Worm (Caenorhabditis elegans): ENCODE data around the gene C27D9.2.
A peak's percentile ranks its signal among the peaks of the same experiment; 100 is the strongest.

Gene C27D9.2

ce11 chrII:4791272-4791671, 34.6 kb upstream of the C27D9.2 start, which contains the start of gene F26G1.1 (continued):
- no peak for TF ChIP-seq lsy-27 (tag; optimal IDR thresholded peaks at IDR 0.05; ENCODE audit: borderline replicate concordance, insufficient read depth)
- peak; percentile 1 for TF ChIP-seq him-1 (tag; optimal IDR thresholded peaks at IDR 0.05)
- TF ChIP-seq ZK185.1 (tag; optimal IDR thresholded peaks at IDR 0.05; ENCODE audit: poor library complexity, severe bottlenecking): peak; percentile 84
- TF ChIP-seq Y79H2A.3 (GFP tag; conservative IDR thresholded peaks at IDR 0.05): no peak
- TF ChIP-seq K11D2.4 (GFP tag; IDR thresholded peaks at IDR 0.05): peak; percentile 62
- TF ChIP-seq madf-10 (tag; optimal IDR thresholded peaks at IDR 0.05): peak; percentile 24
- peak; percentile 42 for TF ChIP-seq dpl-1 (GFP tag; optimal IDR thresholded peaks at IDR 0.05)
- peak; percentile 59 for TF ChIP-seq efl-1 (GFP tag; optimal IDR thresholded peaks at IDR 0.05)
- TF ChIP-seq nhr-90 (tag; optimal IDR thresholded peaks at IDR 0.05): no peak
- TF ChIP-seq nhr-120 (GFP tag; IDR thresholded peaks at IDR 0.05): no peak
- no peak for TF ChIP-seq pbrm-1 (GFP tag; IDR thresholded peaks at IDR 0.05)
- TF ChIP-seq unc-130 (GFP tag; optimal IDR thresholded peaks at IDR 0.05): peak; percentile 81
- no peak for TF ChIP-seq tbx-9 (tag; optimal IDR thresholded peaks at IDR 0.05; ENCODE audit: borderline replicate concordance)
- no peak for TF ChIP-seq T26A5.8 (tag; optimal IDR thresholded peaks at IDR 0.05)
- peak; percentile 57; the same call in 1 of the 2 replicates for TF ChIP-seq lir-1 (GFP tag; conservative IDR thresholded peaks at IDR 0.05)

ce11 chrII:4790687-4791086, 34.0 kb upstream of the C27D9.2 start:
- TF ChIP-seq attf-3 (GFP tag; conservative IDR thresholded peaks at IDR 0.05) (peak; percentile 85), ztf-25 (GFP tag; IDR thresholded peaks at IDR 0.05) (no peak)

ce11 chrII:4789835-4790343, 33.2 kb upstream of the C27D9.2 start, which contains the start of gene F26G1.15:
F26G1.15 (plus strand) TSS chrII:4790293.
- TF ChIP-seq snpc-1.3 (tag; optimal IDR thresholded peaks at IDR 0.05; ENCODE audit: insufficient read depth): no peak
- no peak for TF ChIP-seq ceh-27 (GFP tag; optimal IDR thresholded peaks at IDR 0.05)
- no peak for TF ChIP-seq lin-26 (GFP tag; IDR thresholded peaks at IDR 0.05)
- TF ChIP-seq B0261.1 (tag; optimal IDR thresholded peaks at IDR 0.05): no peak

ce11 chrII:4786181-4786580, 29.5 kb upstream of the C27D9.2 start, which contains the start of gene msp-3:
msp-3 (minus strand) TSS chrII:4786281.
- no peak for TF ChIP-seq K12H6.12 (tag; optimal IDR thresholded peaks at IDR 0.05)
- no peak for TF ChIP-seq attf-5 (GFP tag; optimal IDR thresholded peaks at IDR 0.05)
- no peak for TF ChIP-seq ceh-40 (GFP tag; IDR thresholded peaks at IDR 0.05)
- TF ChIP-seq lag-1 (GFP tag; IDR thresholded peaks at IDR 0.05): no peak
- no peak for TF ChIP-seq Y95B8A.8 (GFP tag; IDR thresholded peaks at IDR 0.05)
- no peak for TF ChIP-seq dpl-1 (GFP tag; optimal IDR thresholded peaks at IDR 0.05)
- no peak for TF ChIP-seq lsy-27 (tag; optimal IDR thresholded peaks at IDR 0.05; ENCODE audit: borderline replicate concordance, insufficient read depth)
- TF ChIP-seq Y79H2A.3 (GFP tag; conservative IDR thresholded peaks at IDR 0.05): no peak
- no peak for TF ChIP-seq F10E7.11 (tag; optimal IDR thresholded peaks at IDR 0.05)
- TF ChIP-seq F37B4.10 (GFP tag; IDR thresholded peaks at IDR 0.05): no peak

ce11 chrII:4784436-4784835, 27.8 kb upstream of the C27D9.2 start, which contains the start of gene nep-12:
nep-12 (minus strand) TSS chrII:4784536.
- TF ChIP-seq madf-3 (GFP tag; IDR thresholded peaks at IDR 0.05): no peak
- TF ChIP-seq ceh-27 (GFP tag; optimal IDR thresholded peaks at IDR 0.05): no peak

ce11 chrII:4779753-4780152, 23.1 kb upstream of the C27D9.2 start:
- TF ChIP-seq bed-2 (GFP tag; IDR thresholded peaks at IDR 0.05): no peak
- no peak for TF ChIP-seq F39B2.1 (GFP tag; IDR thresholded peaks at IDR 0.05)
- no peak for TF ChIP-seq K12H6.12 (tag; optimal IDR thresholded peaks at IDR 0.05)
- no peak for TF ChIP-seq let-526 (GFP tag; IDR thresholded peaks at IDR 0.05)
- TF ChIP-seq F10E7.11 (tag; optimal IDR thresholded peaks at IDR 0.05): no peak
